Worm (Caenorhabditis elegans): ENCODE data around the gene str-170.

DNA sequence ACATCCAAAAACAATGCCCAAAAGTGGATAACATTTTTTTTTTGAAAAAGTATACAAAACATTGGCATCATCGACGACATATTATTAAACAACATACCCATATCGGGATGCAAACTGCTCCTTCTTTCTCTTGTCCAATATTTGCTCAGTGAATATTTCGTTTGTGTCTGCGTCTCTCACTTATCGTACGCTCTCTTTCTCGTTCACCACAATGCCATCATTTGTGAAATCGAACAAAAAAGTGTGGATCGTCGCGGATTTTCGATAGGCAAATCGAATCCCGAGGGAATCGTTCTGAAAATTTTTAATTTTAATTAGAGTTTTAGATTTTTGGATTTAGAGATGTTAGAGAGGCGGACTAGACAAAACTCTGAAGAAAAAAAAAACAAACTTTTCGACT lies 30.4 kb upstream of the str-170 start, which contains the start of gene tat-2:
- TF ChIP-seq Y56A3A.18 (GFP tag; IDR thresholded peaks at IDR 0.05) = no peak
- TF ChIP-seq D2030.7 (GFP tag; IDR thresholded peaks at IDR 0.05) = no peak
- TF ChIP-seq C17E4.6 (GFP tag; IDR thresholded peaks at IDR 0.05) = no peak
- TF ChIP-seq pha-4 (tag; optimal IDR thresholded peaks at IDR 0.05) = no peak
- no peak for TF ChIP-seq nfya-1 (tag; optimal IDR thresholded peaks at IDR 0.05; ENCODE audit: borderline replicate concordance, insufficient read depth)
- no peak for TF ChIP-seq lin-35 (GFP tag; optimal IDR thresholded peaks at IDR 0.05)
